Worm (Caenorhabditis elegans) whole organism, L3 larva: ENCODE results near the gene prx-14.

Experiments
- aly-2 ChIP-seq: fragments of 150-350 bp; optimal IDR thresholded peaks from 2 replicates; lab custom pipeline; 2014; ENCODE audit warnings: missing biosample characterization, missing genetic modification characterization
- ama-1 ChIP-seq: fragments of 150-350 bp; optimal IDR thresholded peaks from 2 replicates; lab custom pipeline; 2018
- ceh-28 ChIP-seq: fragments of 150-350 bp; optimal IDR thresholded peaks from 2 replicates; lab custom pipeline; 2014; ENCODE audit warnings: missing biosample characterization, missing genetic modification reagents, missing genetic modification characterization
- egl-27 ChIP-seq: sonication (generic microtip); optimal IDR thresholded peaks from 4 replicates; lab custom pipeline; 2017; ENCODE audit warnings: missing biosample characterization, missing genetic modification reagents, missing genetic modification characterization
- elt-1 ChIP-seq: fragments of 150-350 bp; optimal IDR thresholded peaks from 2 replicates; lab custom pipeline; 2014; ENCODE audit warnings: missing biosample characterization, missing genetic modification characterization
- lin-39 ChIP-seq: fragments of 150-350 bp; optimal IDR thresholded peaks from 2 replicates; lab custom pipeline; 2018; ENCODE audit warnings: missing biosample characterization, missing genetic modification reagents, missing genetic modification characterization
- nhr-11 ChIP-seq: fragments of 150-350 bp; optimal IDR thresholded peaks from 2 replicates; lab custom pipeline; 2014; ENCODE audit warnings: missing biosample characterization, missing genetic modification characterization
- nhr-25 ChIP-seq: sonication (generic microtip); optimal IDR thresholded peaks from 2 replicates; lab custom pipeline; 2017; ENCODE audit warnings: missing biosample characterization, missing genetic modification characterization
- pha-4 ChIP-seq: fragments of 150-350 bp; optimal IDR thresholded peaks from 2 replicates; lab custom pipeline; 2014; ENCODE audit warnings: missing biosample characterization, missing genetic modification reagents, missing genetic modification characterization
- ztf-11 ChIP-seq: fragments of 150-350 bp; optimal IDR thresholded peaks from 2 replicates; lab custom pipeline; 2014; ENCODE audit warnings: missing biosample characterization, missing genetic modification characterization

- no peak for TF ChIP-seq pha-4 (tag; lab: Kevin White, UChicago)
- no peak for TF ChIP-seq lin-39 (tag; lab: Kevin White, UChicago)
- TF ChIP-seq ama-1 (lab: Kevin White, UChicago) = no peak
- no peak for TF ChIP-seq ztf-11 (tag; lab: Kevin White, UChicago)
- TF ChIP-seq nhr-11 = no peak
- TF ChIP-seq aly-2 (tag; lab: Kevin White, UChicago) = no peak
- no peak for TF ChIP-seq nhr-25 (tag; lab: Kevin White, UChicago)
- no peak for TF ChIP-seq elt-1 (tag; lab: Kevin White, UChicago)
- no peak for TF ChIP-seq ceh-28 (tag; lab: Kevin White, UChicago)
- TF ChIP-seq egl-27 (tag; lab: Kevin White, UChicago) = no peak
Measured at ce11 chrIV:11176967-11177366, 6.0 kb upstream of the prx-14 start, which contains the start of gene rap-3.
